Worm (Caenorhabditis elegans) whole organism, L2 larva: ENCODE measurements around the gene max-1.

Experiments used
- C34F6.9 ChIP-seq: fragments of 150-350 bp; optimal IDR thresholded peaks from 2 replicates; lab custom pipeline; 2014; ENCODE audit warnings: missing biosample characterization, missing genetic modification characterization
- F13H6.1 ChIP-seq: sonication (generic microtip); optimal IDR thresholded peaks from 2 replicates; lab custom pipeline; 2016; ENCODE audit warnings: missing genetic modification characterization, missing compliant biosample characterization
- R02D3.7 ChIP-seq: fragments of 150-350 bp; optimal IDR thresholded peaks from 2 replicates; lab custom pipeline; 2014; ENCODE audit warnings: missing biosample characterization, missing genetic modification characterization
- Y55F3AM.14 ChIP-seq: fragments of 200-800 bp; sonication (Bioruptor generic); optimal IDR thresholded peaks from 2 replicates; lab custom pipeline; 2018; ENCODE audit warnings: mild to moderate bottlenecking, missing genetic modification characterization, missing compliant biosample characterization
- ZK546.5 ChIP-seq: sonication (generic microtip); optimal IDR thresholded peaks from 2 replicates; lab custom pipeline; 2017; ENCODE audit warnings: missing biosample characterization, missing genetic modification characterization
- alr-1 ChIP-seq: fragments of 150-350 bp; optimal IDR thresholded peaks from 2 replicates; lab custom pipeline; 2014; ENCODE audit warnings: missing biosample characterization, missing genetic modification characterization
- aly-2 ChIP-seq: fragments of 150-350 bp; optimal IDR thresholded peaks from 2 replicates; lab custom pipeline; 2014; ENCODE audit warnings: missing biosample characterization, missing genetic modification characterization
- ama-1 ChIP-seq: fragments of 150-350 bp; optimal IDR thresholded peaks from 2 replicates; lab custom pipeline; 2018; ENCODE audit warnings: inconsistent platforms
- blmp-1 ChIP-seq: sonication (generic microtip); optimal IDR thresholded peaks from 2 replicates; lab custom pipeline; 2017; ENCODE audit warnings: missing genetic modification characterization, mild to moderate bottlenecking, missing compliant biosample characterization, antibody characterized with exemption, moderate library complexity; ENCODE audit not compliant: insufficient read depth
- ceh-16 ChIP-seq: fragments of 150-350 bp; optimal IDR thresholded peaks from 2 replicates; lab custom pipeline; 2014; ENCODE audit warnings: missing biosample characterization, missing genetic modification characterization
- ceh-82 ChIP-seq: fragments of 150-350 bp; optimal IDR thresholded peaks from 2 replicates; lab custom pipeline; 2014; ENCODE audit warnings: missing biosample characterization, missing genetic modification characterization
- crh-2 ChIP-seq: sonication (generic microtip); optimal IDR thresholded peaks from 2 replicates; lab custom pipeline; 2017; ENCODE audit warnings: missing biosample characterization, missing genetic modification characterization
- dmd-4 ChIP-seq: sonication (generic microtip); optimal IDR thresholded peaks from 2 replicates; lab custom pipeline; 2017; ENCODE audit warnings: missing biosample characterization, missing genetic modification characterization
- egl-27 ChIP-seq: sonication (generic microtip); optimal IDR thresholded peaks from 3 replicates; lab custom pipeline; 2017; ENCODE audit warnings: missing biosample characterization, missing genetic modification reagents, missing genetic modification characterization
- elt-1 ChIP-seq: fragments of 150-350 bp; optimal IDR thresholded peaks from 2 replicates; lab custom pipeline; 2014; ENCODE audit warnings: missing biosample characterization, missing genetic modification characterization
- elt-3 ChIP-seq: sonication (generic microtip); optimal IDR thresholded peaks from 2 replicates; lab custom pipeline; 2017; ENCODE audit warnings: missing biosample characterization, missing genetic modification characterization
- fos-1 ChIP-seq: fragments of 150-350 bp; optimal IDR thresholded peaks from 2 replicates; lab custom pipeline; 2014; ENCODE audit warnings: missing biosample characterization, missing genetic modification characterization
- gmeb-1 ChIP-seq: fragments of 150-350 bp; optimal IDR thresholded peaks from 2 replicates; lab custom pipeline; 2014; ENCODE audit warnings: missing biosample characterization, missing genetic modification characterization
- lin-11 ChIP-seq: fragments of 150-350 bp; sonication (generic microtip); optimal IDR thresholded peaks from 2 replicates; lab custom pipeline; 2014; ENCODE audit warnings: missing biosample characterization, missing genetic modification characterization, inconsistent platforms, mixed read lengths
- lin-13 ChIP-seq: fragments of 150-350 bp; optimal IDR thresholded peaks from 2 replicates; lab custom pipeline; 2014; ENCODE audit warnings: missing biosample characterization, missing genetic modification reagents, missing genetic modification characterization
- lin-39 ChIP-seq: fragments of 150-350 bp; optimal IDR thresholded peaks from 2 replicates; lab custom pipeline; 2014; ENCODE audit warnings: missing biosample characterization, missing genetic modification reagents, missing genetic modification characterization
- lsy-2 ChIP-seq, 2 experiments: fragments of 150-350 bp in 1 of 2; sonication (generic microtip) in 1 of 2; optimal IDR thresholded peaks; 2 replicates each; lab custom pipeline; 2014 to 2017; ENCODE audit warnings: missing biosample characterization in 2 of 2, missing genetic modification characterization in 2 of 2
- mab-5 ChIP-seq: fragments of 150-350 bp; optimal IDR thresholded peaks from 2 replicates; lab custom pipeline; 2014; ENCODE audit warnings: missing biosample characterization, missing genetic modification characterization
- mbf-1 ChIP-seq: sonication (generic microtip); optimal IDR thresholded peaks from 2 replicates; lab custom pipeline; 2017; ENCODE audit warnings: missing biosample characterization, missing genetic modification characterization
- mdl-1 ChIP-seq, 2 experiments: fragments of 150-350 bp in 1 of 2; sonication (generic microtip) in 1 of 2; optimal IDR thresholded peaks; 2 replicates each; lab custom pipeline; 2017; ENCODE audit warnings: missing biosample characterization in 2 of 2, missing genetic modification characterization in 2 of 2
- nhr-10 ChIP-seq: sonication (generic microtip); optimal IDR thresholded peaks from 2 replicates; lab custom pipeline; 2017; ENCODE audit warnings: missing biosample characterization, missing genetic modification characterization
- nhr-11 ChIP-seq: fragments of 150-350 bp; optimal IDR thresholded peaks from 2 replicates; lab custom pipeline; 2014; ENCODE audit warnings: missing biosample characterization, missing genetic modification characterization
- nhr-12 ChIP-seq: fragments of 150-350 bp; optimal IDR thresholded peaks from 2 replicates; lab custom pipeline; 2014; ENCODE audit warnings: missing biosample characterization, missing genetic modification characterization
- nhr-129 ChIP-seq: fragments of 150-350 bp; optimal IDR thresholded peaks from 2 replicates; lab custom pipeline; 2014; ENCODE audit warnings: missing biosample characterization, missing genetic modification characterization
- nhr-21 ChIP-seq: fragments of 150-350 bp; optimal IDR thresholded peaks from 2 replicates; lab custom pipeline; 2014; ENCODE audit warnings: missing biosample characterization, missing genetic modification characterization
- nhr-23 ChIP-seq: fragments of 150-350 bp; optimal IDR thresholded peaks from 2 replicates; lab custom pipeline; 2014; ENCODE audit warnings: missing biosample characterization, missing genetic modification reagents, missing genetic modification characterization
- nhr-237 ChIP-seq: fragments of 150-350 bp; optimal IDR thresholded peaks from 2 replicates; lab custom pipeline; 2014; ENCODE audit warnings: missing biosample characterization, missing genetic modification characterization
- nhr-25 ChIP-seq: fragments of 150-350 bp; sonication (generic microtip); optimal IDR thresholded peaks from 3 replicates; lab custom pipeline; 2014; ENCODE audit warnings: missing biosample characterization, missing genetic modification characterization
- nhr-6 ChIP-seq: fragments of 150-350 bp; optimal IDR thresholded peaks from 2 replicates; lab custom pipeline; 2014; ENCODE audit warnings: missing biosample characterization, missing genetic modification characterization
- nhr-77 ChIP-seq: fragments of 150-350 bp; optimal IDR thresholded peaks from 2 replicates; lab custom pipeline; 2014; ENCODE audit warnings: missing biosample characterization, missing genetic modification characterization
- peb-1 ChIP-seq: fragments of 150-350 bp; optimal IDR thresholded peaks from 2 replicates; lab custom pipeline; 2014; ENCODE audit warnings: missing biosample characterization, missing genetic modification characterization
- sem-4 ChIP-seq: fragments of 150-350 bp; optimal IDR thresholded peaks from 2 replicates; lab custom pipeline; 2014; ENCODE audit warnings: missing biosample characterization, missing genetic modification reagents, missing genetic modification characterization
- skn-1 ChIP-seq: sonication (generic microtip); optimal IDR thresholded peaks from 2 replicates; lab custom pipeline; 2017; ENCODE audit warnings: missing biosample characterization, missing genetic modification characterization
- sma-3 ChIP-seq: sonication (generic microtip); optimal IDR thresholded peaks from 2 replicates; lab custom pipeline; 2016; ENCODE audit warnings: missing genetic modification reagents, missing genetic modification characterization, missing compliant biosample characterization
- sma-9 ChIP-seq, 2 experiments: fragments of 150-350 bp in 1 of 2; sonication (generic microtip) in 1 of 2; optimal IDR thresholded peaks; 2 replicates each; lab custom pipeline; 2014 to 2016; ENCODE audit warnings: missing genetic modification characterization in 2 of 2, mild to moderate bottlenecking in 1 of 2, missing biosample characterization in 1 of 2, missing compliant biosample characterization in 1 of 2, missing genetic modification reagents in 1 of 2, moderate library complexity in 1 of 2
- snpc-4 ChIP-seq: fragments of 150-350 bp; optimal IDR thresholded peaks from 2 replicates; lab custom pipeline; 2014; ENCODE audit warnings: missing biosample characterization, missing genetic modification characterization
- unc-39 ChIP-seq: fragments of 150-350 bp; optimal IDR thresholded peaks from 2 replicates; lab custom pipeline; 2014; ENCODE audit warnings: missing biosample characterization, missing genetic modification characterization
- unc-55 ChIP-seq: fragments of 150-350 bp; sonication (generic microtip); optimal IDR thresholded peaks from 3 replicates; lab custom pipeline; 2014; ENCODE audit warnings: missing biosample characterization, missing genetic modification reagents, missing genetic modification characterization
- unc-62 ChIP-seq: fragments of 150-350 bp; optimal IDR thresholded peaks from 2 replicates; lab custom pipeline; 2014; ENCODE audit warnings: missing biosample characterization, missing genetic modification reagents, missing genetic modification characterization
- zag-1 ChIP-seq: fragments of 150-350 bp; optimal IDR thresholded peaks from 2 replicates; lab custom pipeline; 2014; ENCODE audit warnings: missing biosample characterization, missing genetic modification characterization
- ztf-1 ChIP-seq: fragments of 200-800 bp; sonication (Bioruptor generic); conservative IDR thresholded peaks from 2 replicates; pipeline ENCODE4 v1.3.6; 2022; ENCODE audit warnings: missing genetic modification characterization, missing compliant biosample characterization
- ztf-11 ChIP-seq: sonication (generic microtip); optimal IDR thresholded peaks from 2 replicates; lab custom pipeline; 2017; ENCODE audit warnings: missing biosample characterization, missing genetic modification characterization
- ztf-4 ChIP-seq: fragments of 150-350 bp; optimal IDR thresholded peaks from 2 replicates; lab custom pipeline; 2014; ENCODE audit warnings: missing biosample characterization, missing genetic modification characterization

Gene max-1

ce11 chrV:13082442-13083126, 37.4 kb downstream of the max-1 start, which contains the start of gene C34B4.2 (continued):
- TF ChIP-seq nhr-25 (tag; lab: Kevin White, UChicago) (peak; percentile 45), elt-3 (no peak), mab-5 (tag; lab: Kevin White, UChicago) (peak; percentile 59), nhr-129 (tag; lab: Kevin White, UChicago) (peak; percentile 93), lin-11 (peak; percentile 42), blmp-1 (peak; percentile 54), nhr-23 (tag; lab: Kevin White, UChicago) (no peak), ceh-16 (tag; lab: Kevin White, UChicago) (no peak), nhr-11 (tag; lab: Kevin White, UChicago) (no peak)

DNA sequence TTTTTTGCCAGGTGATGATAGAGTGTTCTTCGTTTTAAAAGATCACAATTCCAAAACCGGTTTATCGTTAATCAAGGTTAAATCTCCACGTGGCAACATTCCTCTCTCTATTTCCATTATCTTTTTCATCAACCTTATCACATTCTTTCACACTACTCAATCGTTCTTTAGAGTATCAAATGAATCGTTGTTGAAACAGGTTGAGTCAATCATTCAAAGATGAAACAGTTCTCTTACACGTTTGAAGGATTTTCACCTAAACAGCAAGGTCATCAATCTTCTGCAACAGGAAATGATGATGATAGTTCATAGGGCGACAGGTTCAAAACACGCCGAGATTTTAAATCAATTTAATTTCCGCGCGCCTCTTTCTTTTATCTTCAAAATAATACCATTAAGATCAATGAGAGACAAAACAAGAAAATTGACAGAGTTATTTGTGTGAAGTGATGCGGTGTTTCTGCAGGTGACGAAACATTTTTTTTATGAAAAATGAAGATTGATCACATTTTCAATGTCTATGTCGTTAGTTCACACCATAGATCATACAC, 38.7 kb downstream of the max-1 start:
- TF ChIP-seq aly-2 (no peak), ztf-1 (GFP tag; lab: Robert Waterston, UW) (no peak), lin-39 (tag; lab: Kevin White, UChicago) (no peak), F13H6.1 (tag; lab: Kevin White, UChicago) (peak; percentile 69), ama-1 (lab: Kevin White, UChicago) (no peak), dmd-4 (tag; lab: Kevin White, UChicago) (no peak), nhr-23 (tag; lab: Kevin White, UChicago) (peak; percentile 8), unc-39 (tag; lab: Kevin White, UChicago) (no peak), blmp-1 (peak; percentile 87), nhr-6 (no peak), nhr-12 (tag; lab: Kevin White, UChicago) (no peak), mab-5 (tag; lab: Kevin White, UChicago) (peak; percentile 77), nhr-129 (tag; lab: Kevin White, UChicago) (peak; percentile 67), sma-3 (peak; percentile 96), gmeb-1 (tag; lab: Kevin White, UChicago) (peak; percentile 49), crh-2 (peak; percentile 99), elt-1 (no peak), nhr-10 (tag; lab: Kevin White, UChicago) (peak; percentile 38), nhr-21 (tag; lab: Kevin White, UChicago) (peak; percentile 98), skn-1 (tag; lab: Kevin White, UChicago) (no peak), zag-1 (tag; lab: Kevin White, UChicago) (no peak), nhr-11 (tag; lab: Kevin White, UChicago) (no peak), lsy-2 (tag; optimal IDR thresholded peaks at IDR 0.05; lab: Kevin White, UChicago) (peak in 1 of 2 experiments; percentile 61), mdl-1 (tag; optimal IDR thresholded peaks at IDR 0.05; lab: Kevin White, UChicago) (peak; percentile 75 to 89), Y55F3AM.14 (GFP tag; lab: Kevin White, UChicago) (peak; percentile 72), R02D3.7 (tag; lab: Kevin White, UChicago) (no peak), alr-1 (tag; lab: Kevin White, UChicago) (no peak), ceh-82 (no peak), elt-3 (no peak), lin-11 (no peak), unc-62 (GFP tag; lab: Kevin White, UChicago) (peak; percentile 35), fos-1 (peak; percentile 74), ztf-4 (tag; lab: Kevin White, UChicago) (peak; percentile 62), lin-13 (GFP tag; lab: Kevin White, UChicago) (no peak), C34F6.9 (tag; lab: Kevin White, UChicago) (peak; percentile 37), sma-9 (GFP tag; optimal IDR thresholded peaks at IDR 0.05; lab: Kevin White, UChicago) (peak; percentile 98), sma-9 (tag; optimal IDR thresholded peaks at IDR 0.05; lab: Kevin White, UChicago) (peak; percentile 51), snpc-4 (tag; lab: Kevin White, UChicago) (no peak), ZK546.5 (tag; lab: Kevin White, UChicago) (no peak), nhr-25 (tag; lab: Kevin White, UChicago) (peak; percentile 99), mbf-1 (tag; lab: Kevin White, UChicago) (no peak), ceh-16 (tag; lab: Kevin White, UChicago) (peak; percentile 80), nhr-77 (tag; lab: Kevin White, UChicago) (no peak), peb-1 (no peak), egl-27 (tag; lab: Kevin White, UChicago) (peak; percentile 92), unc-55 (no peak), nhr-237 (tag; lab: Kevin White, UChicago) (no peak), sem-4 (tag; lab: Kevin White, UChicago) (no peak), ztf-11 (tag; lab: Kevin White, UChicago) (no peak)
